Worm (Caenorhabditis elegans) whole organism, young adult: ENCODE data around the gene sav-1.

Experiments used
- B0019.2 ChIP-seq: fragments of 200-800 bp; sonication (Bioruptor generic); conservative IDR thresholded peaks from 2 replicates; pipeline ENCODE4 v1.3.6; 2022; ENCODE audit warnings: missing genetic modification reagents, missing genetic modification characterization, missing compliant biosample characterization
- F10E7.11 ChIP-seq: sonication (generic microtip); optimal IDR thresholded peaks from 2 replicates; lab custom pipeline; 2017; ENCODE audit warnings: mild to moderate bottlenecking, missing genetic modification characterization, moderate library complexity, missing compliant biosample characterization
- F37B4.10 ChIP-seq: fragments of 200-800 bp; sonication (Bioruptor generic); IDR thresholded peaks from 2 replicates; pipeline ENCODE4 v1.3.6; 2022; ENCODE audit warnings: missing genetic modification characterization, missing compliant biosample characterization
- F57C9.4 ChIP-seq: sonication (generic microtip); optimal IDR thresholded peaks from 2 replicates; lab custom pipeline; 2017; ENCODE audit warnings: mild to moderate bottlenecking, missing genetic modification characterization, missing compliant biosample characterization
- K11D2.4 ChIP-seq: fragments of 200-800 bp; sonication (Bioruptor generic); IDR thresholded peaks from 2 replicates; pipeline ENCODE4 v1.3.6; 2022; ENCODE audit warnings: missing genetic modification reagents, missing genetic modification characterization, missing compliant biosample characterization
- K12H6.12 ChIP-seq: fragments of 200-800 bp; sonication (Bioruptor generic); optimal IDR thresholded peaks from 2 replicates; lab custom pipeline; 2018; ENCODE audit warnings: mild to moderate bottlenecking, missing genetic modification characterization, missing compliant biosample characterization
- Y53G8AR.9 ChIP-seq: fragments of 200-800 bp; sonication (Bioruptor generic); conservative IDR thresholded peaks from 2 replicates; pipeline ENCODE4 v1.3.6; 2022; ENCODE audit warnings: missing genetic modification reagents, missing genetic modification characterization, missing compliant biosample characterization
- Y79H2A.3 ChIP-seq: fragments of 200-800 bp; sonication (Bioruptor generic); conservative IDR thresholded peaks from 2 replicates; pipeline ENCODE4 v1.3.6; 2022; ENCODE audit warnings: missing genetic modification reagents, missing genetic modification characterization, missing compliant biosample characterization
- cebp-1 ChIP-seq, 2 experiments: fragments of 200-800 bp in 1 of 2; sonication (Bioruptor generic) in 1 of 2; sonication (generic microtip) in 1 of 2; IDR thresholded peaks in 1 of 2; optimal IDR thresholded peaks in 1 of 2; 2 replicates each; pipeline versions ENCODE4 v1.3.6 to Lab custom; 2017 to 2022; ENCODE audit warnings: missing compliant biosample characterization in 2 of 2, missing genetic modification characterization in 2 of 2, mild to moderate bottlenecking in 1 of 2, missing genetic modification reagents in 1 of 2, moderate library complexity in 1 of 2
- ceh-27 ChIP-seq: fragments of 200-800 bp; sonication (Bioruptor generic); optimal IDR thresholded peaks from 2 replicates; lab custom pipeline; 2018; ENCODE audit warnings: mild to moderate bottlenecking, missing genetic modification characterization, moderate library complexity, missing compliant biosample characterization
- ceh-79 ChIP-seq: sonication (generic microtip); optimal IDR thresholded peaks from 2 replicates; lab custom pipeline; 2017; ENCODE audit warnings: mild to moderate bottlenecking, missing genetic modification characterization, missing compliant biosample characterization
- chd-7 ChIP-seq: sonication (generic microtip); optimal IDR thresholded peaks from 2 replicates; lab custom pipeline; 2016; ENCODE audit warnings: mild to moderate bottlenecking, missing genetic modification characterization, moderate library complexity, missing compliant biosample characterization
- egrh-3 ChIP-seq: fragments of 200-800 bp; sonication (Bioruptor generic); IDR thresholded peaks from 2 replicates; pipeline ENCODE4 v1.3.6; 2022; ENCODE audit warnings: missing genetic modification reagents, missing genetic modification characterization, missing compliant biosample characterization
- hmg-1.2 ChIP-seq: fragments of 200-800 bp; sonication (Bioruptor generic); IDR thresholded peaks from 2 replicates; pipeline ENCODE4 v1.3.6; 2022; ENCODE audit warnings: missing genetic modification reagents, missing genetic modification characterization, missing compliant biosample characterization
- hsf-1 ChIP-seq: fragments of 200-800 bp; sonication (Bioruptor generic); IDR thresholded peaks from 2 replicates; pipeline ENCODE4 v1.3.6; 2022; ENCODE audit warnings: missing genetic modification reagents, missing genetic modification characterization, missing compliant biosample characterization
- lag-1 ChIP-seq: fragments of 200-800 bp; sonication (Bioruptor generic); IDR thresholded peaks from 2 replicates; pipeline ENCODE4 v1.3.6; 2022; ENCODE audit warnings: missing genetic modification reagents, missing genetic modification characterization, missing compliant biosample characterization
- lsl-1 ChIP-seq: fragments of 200-800 bp; sonication (Bioruptor generic); optimal IDR thresholded peaks from 2 replicates; lab custom pipeline; 2018; ENCODE audit warnings: mild to moderate bottlenecking, missing genetic modification characterization, moderate library complexity, missing compliant biosample characterization
- madf-3 ChIP-seq: fragments of 200-800 bp; sonication (Bioruptor generic); IDR thresholded peaks from 2 replicates; pipeline ENCODE4 v1.3.6; 2022; ENCODE audit warnings: missing genetic modification reagents, missing genetic modification characterization, missing compliant biosample characterization
- nhr-179 ChIP-seq: sonication (generic microtip); optimal IDR thresholded peaks from 2 replicates; lab custom pipeline; 2016; ENCODE audit warnings: mild to moderate bottlenecking, missing genetic modification characterization, missing compliant biosample characterization
- nhr-80 ChIP-seq: sonication (generic microtip); optimal IDR thresholded peaks from 2 replicates; lab custom pipeline; 2016; ENCODE audit warnings: missing genetic modification characterization, missing compliant biosample characterization
- nhr-90 ChIP-seq: sonication (generic microtip); optimal IDR thresholded peaks from 2 replicates; lab custom pipeline; 2016; ENCODE audit warnings: missing genotype, mild to moderate bottlenecking, missing genetic modification characterization, missing compliant biosample characterization
- pbrm-1 ChIP-seq: fragments of 200-800 bp; sonication (Bioruptor generic); IDR thresholded peaks from 2 replicates; pipeline ENCODE4 v1.3.6; 2022; ENCODE audit warnings: missing genetic modification reagents, missing genetic modification characterization, missing compliant biosample characterization
- rec-8 ChIP-seq, 2 experiments: sonication (generic microtip); optimal IDR thresholded peaks; 2 replicates each; lab custom pipeline; 2016; ENCODE audit warnings: mild to moderate bottlenecking in 2 of 2, missing genetic modification characterization in 2 of 2, missing genetic modification reagents in 2 of 2, missing genotype in 2 of 2, missing biosample characterization in 1 of 2, missing compliant biosample characterization in 1 of 2, moderate library complexity in 1 of 2
- tbp1 ChIP-seq: fragments of 200-800 bp; sonication (Bioruptor generic); optimal IDR thresholded peaks from 2 replicates; lab custom pipeline; 2018; ENCODE audit warnings: mild to moderate bottlenecking, missing genetic modification characterization, missing compliant biosample characterization
- zfh-2 ChIP-seq: fragments of 200-800 bp; sonication (Bioruptor generic); conservative IDR thresholded peaks from 2 replicates; pipeline ENCODE4 v1.3.6; 2022; ENCODE audit warnings: missing genetic modification reagents, missing genetic modification characterization, missing compliant biosample characterization
- ztf-28 ChIP-seq: fragments of 200-800 bp; sonication (Bioruptor generic); IDR thresholded peaks from 2 replicates; pipeline ENCODE4 v1.3.6; 2022; ENCODE audit warnings: missing genetic modification reagents, missing genetic modification characterization, missing compliant biosample characterization
- ztf-3 ChIP-seq: fragments of 200-800 bp; sonication (Bioruptor generic); optimal IDR thresholded peaks from 2 replicates; lab custom pipeline; 2018; ENCODE audit warnings: mild to moderate bottlenecking, missing genetic modification characterization, missing compliant biosample characterization

sav-1 gene

ce11 chrX:2321758-2322157 is 34.8 kb upstream of the sav-1 start:
- TF ChIP-seq tbp1 (GFP tag; lab: Kevin White, UChicago) (no peak), ceh-27 (peak; percentile 57), egrh-3 (GFP tag; lab: Robert Waterston, UW) (peak; percentile 66), zfh-2 (peak; percentile 87), K11D2.4 (GFP tag; lab: Robert Waterston, UW) (0 out of 2 replicates have a peak, but pooled peaks have one; percentile 25), nhr-179 (tag; lab: Kevin White, UChicago) (no peak), chd-7 (tag; lab: Kevin White, UChicago) (peak; percentile 33), K12H6.12 (peak; percentile 72), pbrm-1 (GFP tag; lab: Robert Waterston, UW) (0 out of 2 replicates have a peak, but pooled peaks have one; percentile 19)
- TF ChIP-seq, all 124 proteins: peak for 7

- no peak for TF ChIP-seq ceh-27
- peak; percentile 19 for TF ChIP-seq nhr-80 (tag; lab: Kevin White, UChicago)
- no peak for TF ChIP-seq ztf-3 (GFP tag; lab: Kevin White, UChicago)
- no peak for TF ChIP-seq rec-8 (tag; optimal IDR thresholded peaks at IDR 0.05; lab: Kevin White, UChicago)
- TF ChIP-seq ceh-79, result no peak
- TF ChIP-seq lsl-1 (GFP tag; lab: Kevin White, UChicago), result no peak
Measured at ce11 chrX:2320539-2320938, 33.5 kb upstream of the sav-1 start.

ce11 chrX:2319238-2319637 is 32.2 kb upstream of the sav-1 start, which contains the start of gene aakg-4:
Gene aakg-4 (minus strand): TSS chrX:2319338.
- TF ChIP-seq Y79H2A.3 (GFP tag; lab: Robert Waterston, UW) (no peak), nhr-80 (tag; lab: Kevin White, UChicago) (no peak), madf-3 (GFP tag; lab: Robert Waterston, UW) (no peak), ceh-27 (no peak), lag-1 (GFP tag; lab: Robert Waterston, UW) (no peak), Y53G8AR.9 (GFP tag; lab: Robert Waterston, UW) (no peak)
- TF ChIP-seq, all 124 proteins: peak for 0

- TF ChIP-seq cebp-1 (GFP tag; IDR thresholded peaks at IDR 0.05; lab: Robert Waterston, UW) (no peak), cebp-1 (tag; optimal IDR thresholded peaks at IDR 0.05; lab: Kevin White, UChicago) (peak; percentile 64), F37B4.10 (no peak)
Measured at ce11 chrX:2317480-2317879, 30.5 kb upstream of the sav-1 start.

- TF ChIP-seq F57C9.4 (tag; lab: Kevin White, UChicago) (no peak), B0019.2 (GFP tag; lab: Robert Waterston, UW) (no peak), ztf-28 (GFP tag; lab: Robert Waterston, UW) (0 out of 2 replicates have a peak, but pooled peaks have one; percentile 20), nhr-90 (tag; lab: Kevin White, UChicago) (no peak), zfh-2 (peak; percentile 76)
Measured at ce11 chrX:2316859-2317258, 29.9 kb upstream of the sav-1 start.

ce11 chrX:2316205-2316604 is 29.2 kb upstream of the sav-1 start:
- TF ChIP-seq hmg-1.2 (GFP tag; lab: Robert Waterston, UW), result peak; percentile 35; the same call in 1 of the 2 replicates
- TF ChIP-seq F10E7.11 (tag; lab: Kevin White, UChicago), result no peak
- 0 out of 2 replicates have a peak, but pooled peaks have one; percentile 31 for TF ChIP-seq hsf-1 (GFP tag; lab: Robert Waterston, UW)
- TF ChIP-seq madf-3 (GFP tag; lab: Robert Waterston, UW), result no peak
